Worm (Caenorhabditis elegans) whole organism, mixed stage, embryonic: ENCODE data around the gene bcf-1.

Experiments used
- M03D4.4 ChIP-seq: sonication (generic microtip); optimal IDR thresholded peaks from 2 replicates; lab custom pipeline; 2017; ENCODE audit warnings: mild to moderate bottlenecking, missing genetic modification characterization, missing compliant biosample characterization
- bed-3 ChIP-seq: fragments of 200-800 bp; sonication (Bioruptor generic); optimal IDR thresholded peaks from 3 replicates; lab custom pipeline; 2018; ENCODE audit warnings: mild to moderate bottlenecking, missing genetic modification characterization, moderate library complexity, missing compliant biosample characterization
- blmp-1 ChIP-seq: fragments of 150-350 bp; optimal IDR thresholded peaks from 2 replicates; lab custom pipeline; 2014; ENCODE audit warnings: missing biosample characterization, missing genetic modification characterization
- ceh-39 ChIP-seq: fragments of 150-350 bp; optimal IDR thresholded peaks from 2 replicates; lab custom pipeline; 2014; ENCODE audit warnings: missing biosample characterization, missing genetic modification characterization
- ceh-83 ChIP-seq: fragments of 200-800 bp; sonication (Bioruptor generic); optimal IDR thresholded peaks from 2 replicates; lab custom pipeline; 2018; ENCODE audit warnings: mild to moderate bottlenecking, missing genetic modification characterization, missing compliant biosample characterization
- ces-1 ChIP-seq: fragments of 150-350 bp; optimal IDR thresholded peaks from 2 replicates; lab custom pipeline; 2014; ENCODE audit warnings: missing biosample characterization, missing genetic modification reagents, missing genetic modification characterization
- cnd-1 ChIP-seq: fragments of 200-800 bp; sonication (Bioruptor generic); optimal IDR thresholded peaks from 2 replicates; lab custom pipeline; 2018; ENCODE audit warnings: mild to moderate bottlenecking, missing genetic modification characterization, missing compliant biosample characterization
- drap-1 ChIP-seq: fragments of 200-800 bp; sonication (Bioruptor generic); optimal IDR thresholded peaks from 3 replicates; lab custom pipeline; 2018; ENCODE audit warnings: mild to moderate bottlenecking, missing genetic modification characterization, missing compliant biosample characterization
- elt-1 ChIP-seq: sonication (generic microtip); optimal IDR thresholded peaks from 2 replicates; lab custom pipeline; 2017; ENCODE audit warnings: missing genetic modification characterization, mild to moderate bottlenecking, missing compliant biosample characterization, antibody characterized with exemption, moderate library complexity, borderline replicate concordance; ENCODE audit not compliant: insufficient read depth
- elt-3 ChIP-seq: fragments of 150-350 bp; optimal IDR thresholded peaks from 2 replicates; lab custom pipeline; 2014; ENCODE audit warnings: missing biosample characterization, missing genetic modification characterization
- flh-1 ChIP-seq: fragments of 200-800 bp; sonication (Bioruptor generic); optimal IDR thresholded peaks from 2 replicates; lab custom pipeline; 2018; ENCODE audit warnings: mild to moderate bottlenecking, missing genetic modification characterization, moderate library complexity, missing compliant biosample characterization
- hlh-1 ChIP-seq: fragments of 150-350 bp; optimal IDR thresholded peaks from 2 replicates; lab custom pipeline; 2014; ENCODE audit warnings: missing biosample characterization, missing genetic modification reagents, missing genetic modification characterization
- lin-13 ChIP-seq: fragments of 150-350 bp; optimal IDR thresholded peaks from 2 replicates; lab custom pipeline; 2014; ENCODE audit warnings: missing biosample characterization, missing genetic modification characterization
- lin-32 ChIP-seq: fragments of 200-800 bp; sonication (Bioruptor generic); optimal IDR thresholded peaks from 2 replicates; lab custom pipeline; 2018; ENCODE audit warnings: mild to moderate bottlenecking, missing genetic modification characterization, missing compliant biosample characterization
- mab-5 ChIP-seq: fragments of 150-350 bp; optimal IDR thresholded peaks from 2 replicates; lab custom pipeline; 2014; ENCODE audit warnings: missing biosample characterization, missing genetic modification characterization
- mep-1 ChIP-seq: fragments of 150-350 bp; optimal IDR thresholded peaks from 2 replicates; lab custom pipeline; 2017; ENCODE audit warnings: missing biosample characterization, missing genetic modification reagents, missing genetic modification characterization, inconsistent platforms
- mls-2 ChIP-seq: sonication (generic microtip); optimal IDR thresholded peaks from 2 replicates; lab custom pipeline; 2016; ENCODE audit warnings: mild to moderate bottlenecking, missing genetic modification characterization, moderate library complexity, missing compliant biosample characterization
- nhr-12 ChIP-seq: fragments of 150-350 bp; optimal IDR thresholded peaks from 2 replicates; lab custom pipeline; 2014; ENCODE audit warnings: missing biosample characterization, missing genetic modification characterization
- nhr-237 ChIP-seq: fragments of 150-350 bp; optimal IDR thresholded peaks from 2 replicates; lab custom pipeline; 2014; ENCODE audit warnings: missing biosample characterization, missing genetic modification characterization
- nhr-28 ChIP-seq: fragments of 150-350 bp; optimal IDR thresholded peaks from 2 replicates; lab custom pipeline; 2014; ENCODE audit warnings: missing biosample characterization, missing genetic modification characterization
- nhr-76 ChIP-seq: sonication (generic microtip); optimal IDR thresholded peaks from 2 replicates; lab custom pipeline; 2017; ENCODE audit warnings: missing biosample characterization, missing genetic modification characterization
- pha-4 ChIP-seq: fragments of 150-350 bp; optimal IDR thresholded peaks from 2 replicates; lab custom pipeline; 2018; ENCODE audit warnings: missing biosample characterization, missing genetic modification reagents, missing genetic modification characterization
- sem-2 ChIP-seq: fragments of 200-800 bp; sonication (Bioruptor generic); optimal IDR thresholded peaks from 2 replicates; lab custom pipeline; 2018; ENCODE audit warnings: mild to moderate bottlenecking, missing genetic modification characterization, missing compliant biosample characterization
- snpc-4 ChIP-seq: fragments of 150-350 bp; optimal IDR thresholded peaks from 2 replicates; lab custom pipeline; 2014; ENCODE audit warnings: missing biosample characterization, missing genetic modification characterization
- sptf-1 ChIP-seq: sonication (generic microtip); optimal IDR thresholded peaks from 2 replicates; lab custom pipeline; 2017; ENCODE audit warnings: mild to moderate bottlenecking, missing genetic modification characterization, moderate library complexity, missing compliant biosample characterization
- tbx-8 ChIP-seq: fragments of 200-800 bp; sonication (Bioruptor generic); optimal IDR thresholded peaks from 2 replicates; lab custom pipeline; 2018; ENCODE audit warnings: mild to moderate bottlenecking, missing genetic modification characterization, moderate library complexity, missing compliant biosample characterization
- unc-120 ChIP-seq: sonication (generic microtip); optimal IDR thresholded peaks from 2 replicates; lab custom pipeline; 2017; ENCODE audit warnings: missing genetic modification characterization, missing compliant biosample characterization; ENCODE audit not compliant: poor library complexity, severe bottlenecking
- unc-39 ChIP-seq: fragments of 150-350 bp; optimal IDR thresholded peaks from 2 replicates; lab custom pipeline; 2014; ENCODE audit warnings: missing biosample characterization, missing genetic modification characterization
- unc-62 ChIP-seq: fragments of 150-350 bp; optimal IDR thresholded peaks from 2 replicates; lab custom pipeline; 2014; ENCODE audit warnings: missing biosample characterization, missing genetic modification reagents, missing genetic modification characterization
- zip-8 ChIP-seq: fragments of 150-350 bp; optimal IDR thresholded peaks from 2 replicates; lab custom pipeline; 2014; ENCODE audit warnings: missing biosample characterization, missing genetic modification characterization
- ztf-11 ChIP-seq: fragments of 150-350 bp; optimal IDR thresholded peaks from 2 replicates; lab custom pipeline; 2014; ENCODE audit warnings: missing biosample characterization, missing genetic modification characterization

bcf-1 gene

DNA sequence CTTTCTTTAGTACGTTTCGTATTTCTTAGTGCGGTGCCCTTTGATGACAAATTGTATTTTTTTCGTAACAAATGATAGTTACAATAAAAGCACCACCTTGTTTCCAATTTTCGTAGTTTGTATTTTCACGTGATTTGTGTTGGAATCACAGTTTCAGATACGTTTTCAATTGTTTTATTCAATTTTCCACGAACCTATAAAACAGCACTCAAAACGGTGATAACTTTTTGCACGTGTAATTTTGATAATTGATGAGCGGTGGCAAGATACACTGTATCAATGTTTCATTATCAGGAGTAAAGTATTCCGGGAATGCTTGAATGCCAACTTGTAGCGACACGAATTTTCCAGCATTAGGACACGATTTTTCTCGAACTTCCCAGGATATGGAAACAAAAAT is 2.6 kb upstream of the bcf-1 start:
- TF ChIP-seq snpc-4 (tag; lab: Kevin White, UChicago), result no peak
- no peak for TF ChIP-seq blmp-1
- no peak for TF ChIP-seq nhr-237
- TF ChIP-seq flh-1 (GFP tag; lab: Kevin White, UChicago), result no peak
- no peak for TF ChIP-seq cnd-1
- TF ChIP-seq mls-2 (tag; lab: Kevin White, UChicago), result no peak
- TF ChIP-seq drap-1 (GFP tag; lab: Kevin White, UChicago), result no peak
- TF ChIP-seq elt-1 (tag; lab: Kevin White, UChicago), result no peak
- TF ChIP-seq tbx-8 (GFP tag; lab: Kevin White, UChicago), result no peak

DNA sequence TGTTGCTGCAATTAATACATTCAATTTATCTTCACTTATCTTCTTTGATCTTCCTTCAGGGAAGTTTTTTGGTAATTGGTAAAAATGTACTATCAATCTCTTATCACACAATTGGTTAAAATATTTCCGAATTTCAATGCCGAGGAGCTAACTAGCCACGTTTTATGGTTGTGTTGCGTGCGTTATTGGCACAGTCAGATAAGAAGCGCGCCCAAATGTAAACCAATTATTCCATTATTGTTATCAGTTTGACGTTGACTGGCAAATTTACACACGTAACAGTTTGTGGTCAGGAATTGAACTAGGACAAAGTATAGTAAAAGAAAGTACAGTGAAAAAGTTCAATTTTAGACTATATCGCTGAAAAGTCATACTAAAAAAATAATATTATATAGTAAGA is 996 bp downstream of the bcf-1 start:
- no peak for TF ChIP-seq pha-4 (tag; lab: Kevin White, UChicago)
- TF ChIP-seq unc-120 (tag; lab: Kevin White, UChicago), result no peak
- no peak for TF ChIP-seq ztf-11 (tag; lab: Kevin White, UChicago)
- TF ChIP-seq blmp-1, result no peak
- no peak for TF ChIP-seq sptf-1
- no peak for TF ChIP-seq ces-1
- no peak for TF ChIP-seq tbx-8 (GFP tag; lab: Kevin White, UChicago)
- no peak for TF ChIP-seq elt-3 (tag; lab: Kevin White, UChicago)
- no peak for TF ChIP-seq mep-1 (tag; lab: Kevin White, UChicago)
- TF ChIP-seq hlh-1 (tag; lab: Kevin White, UChicago), result no peak
- no peak for TF ChIP-seq mab-5 (tag; lab: Kevin White, UChicago)

ce11 chrV:6400950-6401551 is 7.5 kb downstream of the bcf-1 start:
- no peak for TF ChIP-seq nhr-12 (tag; lab: Kevin White, UChicago)
- TF ChIP-seq ztf-11 (tag; lab: Kevin White, UChicago), result no peak
- TF ChIP-seq flh-1 (GFP tag; lab: Kevin White, UChicago), result no peak
- no peak for TF ChIP-seq pha-4 (tag; lab: Kevin White, UChicago)
- TF ChIP-seq blmp-1, result no peak
- no peak for TF ChIP-seq ces-1
- TF ChIP-seq ceh-39 (tag; lab: Kevin White, UChicago), result no peak
- no peak for TF ChIP-seq elt-3 (tag; lab: Kevin White, UChicago)
- no peak for TF ChIP-seq M03D4.4 (tag; lab: Kevin White, UChicago)
- TF ChIP-seq unc-62 (GFP tag; lab: Kevin White, UChicago), result no peak
- no peak for TF ChIP-seq mab-5 (tag; lab: Kevin White, UChicago)
- no peak for TF ChIP-seq nhr-237

DNA sequence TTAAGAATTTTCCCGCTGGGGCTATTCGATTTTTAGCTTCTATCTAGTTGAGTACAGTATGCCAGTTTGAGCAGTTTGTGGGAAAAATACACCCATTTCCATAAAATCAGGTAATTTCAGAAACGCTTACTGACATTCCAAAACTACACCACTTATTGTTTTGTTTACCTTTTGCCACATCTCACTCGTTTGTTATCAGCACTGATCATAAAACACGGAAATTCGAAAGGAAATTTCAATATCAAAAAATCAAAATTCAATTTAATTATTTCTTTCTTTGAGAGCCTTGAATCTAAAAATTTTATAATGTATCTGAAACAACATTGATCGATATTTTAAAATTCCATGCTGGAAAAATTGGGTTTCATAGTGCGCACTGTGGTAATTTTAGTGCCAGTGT is 8.1 kb downstream of the bcf-1 start:
- TF ChIP-seq ceh-83 (GFP tag; lab: Kevin White, UChicago) (no peak), drap-1 (GFP tag; lab: Kevin White, UChicago) (no peak), ceh-39 (tag; lab: Kevin White, UChicago) (no peak), lin-13 (tag; lab: Kevin White, UChicago) (no peak), snpc-4 (tag; lab: Kevin White, UChicago) (no peak), zip-8 (tag; lab: Kevin White, UChicago) (no peak)
- TF ChIP-seq, all 35 proteins: peak for 0

- TF ChIP-seq tbx-8 (GFP tag; lab: Kevin White, UChicago) (no peak), nhr-76 (tag; lab: Kevin White, UChicago) (no peak), unc-62 (GFP tag; lab: Kevin White, UChicago) (no peak), ceh-39 (tag; lab: Kevin White, UChicago) (no peak), elt-3 (tag; lab: Kevin White, UChicago) (no peak), lin-32 (GFP tag; lab: Kevin White, UChicago) (no peak), sem-2 (no peak), ztf-11 (tag; lab: Kevin White, UChicago) (no peak), mls-2 (tag; lab: Kevin White, UChicago) (no peak), bed-3 (GFP tag; lab: Kevin White, UChicago) (no peak), nhr-28 (tag; lab: Kevin White, UChicago) (no peak), zip-8 (tag; lab: Kevin White, UChicago) (no peak), lin-13 (tag; lab: Kevin White, UChicago) (no peak), unc-39 (tag; lab: Kevin White, UChicago) (no peak)
These were observed 8.8 kb downstream of the bcf-1 start, which contains the start of gene gfi-1 for ce11 chrV:6399831-6400230. Gene gfi-1 (minus strand): TSS chrV:6399931.
